Fruit fly (Drosophila melanogaster) whole organism, embryonic: Measurements from ENCODE around the gene Mtpalpha.

Experiments used
- BtbVII ChIP-seq: fragments of 200-800 bp; sonication (Bioruptor generic); optimal IDR thresholded peaks from 3 replicates; lab custom pipeline; 2017; ENCODE audit warnings: missing biosample characterization, mild to moderate bottlenecking, missing genetic modification characterization
- CG12219 ChIP-seq: fragments of 200-800 bp; sonication (Bioruptor generic); optimal IDR thresholded peaks from 3 replicates; lab custom pipeline; 2018; ENCODE audit warnings: missing biosample characterization, mild to moderate bottlenecking, missing genetic modification characterization
- CG15479 ChIP-seq: fragments of 200-800 bp; sonication (Bioruptor generic); optimal IDR thresholded peaks from 3 replicates; lab custom pipeline; 2019; ENCODE audit warnings: missing biosample characterization, mild to moderate bottlenecking, missing genetic modification characterization, moderate library complexity
- CG17829 ChIP-seq: fragments of 200-800 bp; optimal IDR thresholded peaks from 2 replicates; lab custom pipeline; 2019; ENCODE audit warnings: missing biosample characterization, mild to moderate bottlenecking, missing genetic modification characterization, moderate library complexity
- CG4360 ChIP-seq: fragments of 200-800 bp; sonication (Bioruptor generic); IDR thresholded peaks from 2 replicates; pipeline ENCODE4 v1.3.6; 2022; ENCODE audit warnings: missing biosample characterization, missing genetic modification characterization
- CG4424 ChIP-seq: fragments of 200-800 bp; sonication (Bioruptor generic); optimal IDR thresholded peaks from 3 replicates; lab custom pipeline; 2016; ENCODE audit warnings: missing biosample characterization, missing genetic modification characterization
- CG6791 ChIP-seq: fragments of 200-800 bp; sonication (Bioruptor generic); IDR thresholded peaks from 3 replicates; pipeline ENCODE4 v1.3.6; 2022; ENCODE audit warnings: missing biosample characterization, missing genetic modification characterization; ENCODE audit not compliant: partially characterized antibody
- CG8924 ChIP-seq: fragments of 200-800 bp; optimal IDR thresholded peaks from 3 replicates; lab custom pipeline; 2019; ENCODE audit warnings: missing biosample characterization, mild to moderate bottlenecking, missing genetic modification characterization, moderate library complexity
- Dad ChIP-seq: fragments of 200-800 bp; sonication (Bioruptor generic); optimal IDR thresholded peaks from 3 replicates; lab custom pipeline; 2016; ENCODE audit warnings: missing biosample characterization, missing genetic modification characterization
- Deaf1 ChIP-seq: fragments of 200-800 bp; optimal IDR thresholded peaks from 3 replicates; lab custom pipeline; 2019; ENCODE audit warnings: missing biosample characterization, mild to moderate bottlenecking, missing genetic modification characterization, moderate library complexity
- Jarid2 ChIP-seq: fragments of 200-800 bp; sonication (Bioruptor generic); optimal IDR thresholded peaks from 3 replicates; lab custom pipeline; 2017; ENCODE audit warnings: mild to moderate bottlenecking, missing biosample characterization, missing genetic modification reagents, missing genetic modification characterization
- Kr ChIP-seq: fragments of 200-800 bp; sonication (Bioruptor generic); optimal IDR thresholded peaks from 2 replicates; lab custom pipeline; 2017; ENCODE audit warnings: missing biosample characterization, mild to moderate bottlenecking, missing genetic modification characterization
- Nf-YA ChIP-seq: fragments of 200-800 bp; sonication (Bioruptor generic); IDR thresholded peaks from 2 replicates; pipeline ENCODE4 v1.3.6; 2022; ENCODE audit warnings: missing biosample characterization, missing genetic modification characterization
- Nf-YB ChIP-seq: fragments of 200-800 bp; sonication (Bioruptor generic); optimal IDR thresholded peaks from 3 replicates; lab custom pipeline; 2019; ENCODE audit warnings: missing biosample characterization, mild to moderate bottlenecking, missing genetic modification characterization, moderate library complexity
- Nf-YC ChIP-seq: fragments of 200-800 bp; optimal IDR thresholded peaks from 3 replicates; lab custom pipeline; 2019; ENCODE audit warnings: missing biosample characterization, mild to moderate bottlenecking, missing genetic modification characterization, moderate library complexity
- Trl ChIP-seq, 3 experiments: fragments of >200 bp in 2 of 3; fragments of 200-800 bp in 1 of 3; sonication (Bioruptor generic) in 1 of 3; optimal IDR thresholded peaks; 2 replicates in 1 of 3; 3 replicates in 2 of 3; lab custom pipeline; 2016 to 2017; ENCODE audit warnings: missing biosample characterization in 1 of 3, missing genetic modification characterization in 1 of 3
- YL-1 ChIP-seq: fragments of 200-800 bp; sonication (Bioruptor generic); optimal IDR thresholded peaks from 3 replicates; lab custom pipeline; 2017; ENCODE audit warnings: missing biosample characterization, mild to moderate bottlenecking, missing genetic modification characterization
- ac ChIP-seq: fragments of 200-800 bp; sonication (Bioruptor generic); optimal IDR thresholded peaks from 3 replicates; lab custom pipeline; 2017; ENCODE audit warnings: missing biosample characterization, mild to moderate bottlenecking, missing genetic modification characterization
- ap ChIP-seq: fragments of 200-800 bp; sonication (Bioruptor generic); IDR thresholded peaks from 2 replicates; pipeline ENCODE4 v1.3.6; 2022; ENCODE audit warnings: missing biosample characterization, missing genetic modification characterization
- cg ChIP-seq: fragments of 200-800 bp; sonication (Bioruptor generic); optimal IDR thresholded peaks from 3 replicates; lab custom pipeline; 2019; ENCODE audit warnings: missing biosample characterization, mild to moderate bottlenecking, missing genetic modification characterization, moderate library complexity
- chif ChIP-seq, 2 experiments: fragments of 200-800 bp; sonication (Bioruptor generic); optimal IDR thresholded peaks; 3 replicates each; lab custom pipeline; 2016; ENCODE audit warnings: missing biosample characterization in 2 of 2, missing genetic modification characterization in 2 of 2
- ewg ChIP-seq: fragments of 200-800 bp; sonication (Bioruptor generic); optimal IDR thresholded peaks from 3 replicates; lab custom pipeline; 2017; ENCODE audit warnings: mild to moderate bottlenecking, missing biosample characterization, missing genetic modification reagents, missing genetic modification characterization
- fd96Cb ChIP-seq: fragments of 200-800 bp; sonication (Bioruptor generic); optimal IDR thresholded peaks from 2 replicates; lab custom pipeline; 2018; ENCODE audit warnings: missing biosample characterization, mild to moderate bottlenecking, missing genetic modification characterization, moderate library complexity
- ftz-f1 ChIP-seq: fragments of 200-800 bp; sonication (Bioruptor generic); optimal IDR thresholded peaks from 2 replicates; lab custom pipeline; 2016; ENCODE audit warnings: missing biosample characterization, missing genetic modification characterization
- gcm ChIP-seq: fragments of 200-800 bp; sonication (Bioruptor generic); optimal IDR thresholded peaks from 2 replicates; lab custom pipeline; 2019; ENCODE audit warnings: missing biosample characterization, mild to moderate bottlenecking, missing genetic modification characterization, moderate library complexity
- grn ChIP-seq: fragments of 200-800 bp; sonication (Bioruptor generic); optimal IDR thresholded peaks from 3 replicates; lab custom pipeline; 2017; ENCODE audit warnings: missing biosample characterization, missing genetic modification characterization
- insv ChIP-seq, 2 experiments: fragments of 200-800 bp; sonication (Bioruptor generic); optimal IDR thresholded peaks; 3 replicates each; lab custom pipeline; 2016 to 2018; ENCODE audit warnings: missing biosample characterization in 2 of 2, missing genetic modification characterization in 2 of 2
- jing ChIP-seq: fragments of 200-800 bp; sonication (Bioruptor generic); optimal IDR thresholded peaks from 2 replicates; lab custom pipeline; 2018; ENCODE audit warnings: missing biosample characterization, mild to moderate bottlenecking, missing genetic modification characterization
- kni ChIP-seq: fragments of 200-800 bp; sonication (Bioruptor generic); optimal IDR thresholded peaks from 3 replicates; lab custom pipeline; 2017; ENCODE audit warnings: mild to moderate bottlenecking, missing biosample characterization, missing genetic modification reagents, missing genetic modification characterization
- oc ChIP-seq: fragments of 200-800 bp; sonication (Bioruptor generic); optimal IDR thresholded peaks from 2 replicates; lab custom pipeline; 2018; ENCODE audit warnings: missing biosample characterization, mild to moderate bottlenecking, missing genetic modification characterization, moderate library complexity
- pb ChIP-seq: fragments of 200-800 bp; sonication (Bioruptor generic); optimal IDR thresholded peaks from 3 replicates; lab custom pipeline; 2016; ENCODE audit warnings: missing biosample characterization, missing genetic modification characterization
- pros ChIP-seq: fragments of 200-800 bp; sonication (Bioruptor generic); optimal IDR thresholded peaks from 3 replicates; lab custom pipeline; 2019; ENCODE audit warnings: missing biosample characterization, mild to moderate bottlenecking, missing genetic modification characterization, moderate library complexity
- ranshi ChIP-seq: fragments of 200-800 bp; sonication (Bioruptor generic); IDR thresholded peaks from 2 replicates; pipeline ENCODE4 v1.3.6; 2022; ENCODE audit warnings: missing biosample characterization, missing genetic modification characterization
- sens ChIP-seq: fragments of 200-800 bp; sonication (Bioruptor generic); peaks from one replicate; lab custom pipeline; 2016; ENCODE audit warnings: missing biosample characterization, missing genetic modification characterization
- seq ChIP-seq: fragments of 200-800 bp; sonication (Bioruptor generic); IDR thresholded peaks from 2 replicates; pipeline ENCODE4 v1.3.6; 2022; ENCODE audit warnings: missing biosample characterization, missing genetic modification characterization
- sqz ChIP-seq: fragments of 200-800 bp; sonication (Bioruptor generic); optimal IDR thresholded peaks from 3 replicates; lab custom pipeline; 2018; ENCODE audit warnings: missing biosample characterization, mild to moderate bottlenecking, missing genetic modification characterization
- tll ChIP-seq, 2 experiments: fragments of 200-800 bp in 1 of 2; fragments of >200 bp in 1 of 2; sonication (Bioruptor generic) in 1 of 2; optimal IDR thresholded peaks; 2 replicates each; lab custom pipeline; 2017 to 2019; ENCODE audit warnings: missing biosample characterization in 2 of 2, missing genetic modification characterization in 2 of 2, mild to moderate bottlenecking in 1 of 2, moderate library complexity in 1 of 2
- vvl ChIP-seq: fragments of 200-800 bp; sonication (Bioruptor generic); IDR thresholded peaks from 2 replicates; pipeline ENCODE4 v1.3.6; 2022; ENCODE audit warnings: missing biosample characterization, missing genetic modification characterization
- wek ChIP-seq: fragments of 200-800 bp; sonication (Bioruptor generic); optimal IDR thresholded peaks from 3 replicates; lab custom pipeline; 2018; ENCODE audit warnings: missing biosample characterization, mild to moderate bottlenecking, missing genetic modification characterization, moderate library complexity
- zen ChIP-seq: fragments of 200-800 bp; sonication (Bioruptor generic); optimal IDR thresholded peaks from 3 replicates; lab custom pipeline; 2018; ENCODE audit warnings: missing biosample characterization, mild to moderate bottlenecking, missing genetic modification characterization, moderate library complexity

Gene Mtpalpha

DNA sequence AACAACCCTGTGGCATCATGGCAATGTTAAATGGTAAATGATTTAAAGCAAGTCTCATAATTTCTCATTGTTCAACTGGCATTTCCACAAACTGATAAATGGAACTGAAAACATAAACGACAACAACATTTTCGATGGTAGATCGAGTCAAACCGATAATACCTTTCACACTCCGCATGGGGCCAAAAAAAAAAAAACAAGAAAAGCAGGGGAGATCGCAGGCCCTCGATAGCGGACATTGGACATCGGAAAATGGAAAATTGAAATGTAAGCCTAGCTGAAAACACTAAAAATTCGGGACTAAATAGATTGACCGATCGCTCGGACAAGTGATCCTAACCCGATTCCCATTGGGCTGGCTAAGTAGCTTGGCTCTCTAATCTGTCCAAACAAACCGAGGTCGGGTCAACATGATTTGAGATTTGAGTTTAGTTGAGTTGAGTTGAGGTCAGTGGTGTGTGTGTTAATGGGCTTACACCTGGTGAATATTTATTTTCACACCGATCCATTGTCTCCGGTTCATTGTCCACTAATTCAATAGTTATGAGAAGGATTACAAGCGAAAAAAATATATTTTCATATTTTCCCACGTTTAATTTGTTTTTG, 7.6 kb upstream of the Mtpalpha start:
- peak in 1 of 2 experiments; percentile 94 for TF ChIP-seq tll (GFP tag; optimal IDR thresholded peaks at IDR 0.05; lab: Kevin White, UChicago)
- TF ChIP-seq CG8924 (tag; lab: Kevin White, UChicago), result no peak
- peak; percentile 40 for TF ChIP-seq zen (tag; lab: Kevin White, UChicago)
- peak; percentile 61 for TF ChIP-seq sqz (GFP tag; lab: Kevin White, UChicago)
- peak; percentile 70 for TF ChIP-seq CG4360 (GFP tag; lab: Robert Waterston, UW)
- peak; percentile 46 for TF ChIP-seq oc (tag; lab: Kevin White, UChicago)
- no peak for TF ChIP-seq CG12219 (GFP tag; lab: Kevin White, UChicago)
- peak; percentile 17 for TF ChIP-seq ac (GFP tag; lab: Kevin White, UChicago)
- peak in 1 of 2 experiments; percentile 71 for TF ChIP-seq insv (GFP tag; optimal IDR thresholded peaks at IDR 0.05; lab: Kevin White, UChicago)
- TF ChIP-seq grn (GFP tag; lab: Kevin White, UChicago), result peak; percentile 95
- no peak for TF ChIP-seq fd96Cb (tag; lab: Kevin White, UChicago)
- TF ChIP-seq CG15479 (GFP tag; lab: Kevin White, UChicago), result peak; percentile 5

DNA sequence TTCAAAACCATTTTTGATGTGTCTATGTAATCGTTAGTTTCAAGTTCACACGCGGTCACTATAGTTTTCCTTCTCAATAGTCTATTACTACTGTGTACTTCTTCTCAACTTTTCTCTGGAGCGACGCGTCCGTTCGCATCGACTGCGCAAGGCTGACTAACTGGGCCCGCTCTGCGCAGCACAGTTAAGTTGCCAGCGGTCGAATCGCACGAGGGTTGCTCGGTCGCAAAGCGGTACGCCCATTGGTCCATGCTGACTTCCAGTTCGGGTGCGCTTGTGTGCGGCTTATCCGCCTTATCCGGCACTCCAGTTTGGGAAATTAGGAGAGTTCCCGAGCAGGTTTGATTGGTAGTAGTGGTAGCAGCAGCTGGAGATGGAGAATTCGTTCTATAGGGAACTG, 5.0 kb upstream of the Mtpalpha start, which contains the start of gene gcm:
TSS of gene gcm (minus strand) at position 164 of the 400 bp plus-strand sequence.
- peak; percentile 54 for TF ChIP-seq oc (tag; lab: Kevin White, UChicago)
- TF ChIP-seq gcm, result peak; percentile 83
- peak; percentile 90 for TF ChIP-seq CG17829 (tag; lab: Kevin White, UChicago)
- peak; percentile 98 for TF ChIP-seq Nf-YB (GFP tag; lab: Kevin White, UChicago)
- TF ChIP-seq pros (GFP tag; lab: Kevin White, UChicago), result peak; percentile 0
- TF ChIP-seq chif (GFP tag; optimal IDR thresholded peaks at IDR 0.05; lab: Kevin White, UChicago), result peak in 1 of 2 experiments; percentile 9
- TF ChIP-seq Nf-YC (tag; lab: Kevin White, UChicago), result peak; percentile 98
- TF ChIP-seq vvl, result no peak
- TF ChIP-seq Kr (GFP tag; lab: Kevin White, UChicago), result no peak
- TF ChIP-seq wek, result no peak
- peak; percentile 28 for TF ChIP-seq kni (GFP tag; lab: Kevin White, UChicago)
- peak; percentile 78 for TF ChIP-seq cg (GFP tag; lab: Kevin White, UChicago)
- TF ChIP-seq BtbVII, result no peak
- peak; percentile 5 to 25 for TF ChIP-seq Trl (optimal IDR thresholded peaks at IDR 0.05; lab: Kevin White, UChicago)
- TF ChIP-seq Trl (GFP tag; optimal IDR thresholded peaks at IDR 0.05; lab: Kevin White, UChicago), result no peak
- no peak for TF ChIP-seq ap (GFP tag; lab: Robert Waterston, UW)
- TF ChIP-seq seq (GFP tag; lab: Robert Waterston, UW), result peak; percentile 23; the same call in 1 of the 2 replicates
- TF ChIP-seq sens (GFP tag; lab: Kevin White, UChicago), result peak; percentile 48
- peak; percentile 47 for TF ChIP-seq CG15479 (GFP tag; lab: Kevin White, UChicago)
- no peak for TF ChIP-seq CG4424
- TF ChIP-seq ewg (GFP tag; lab: Kevin White, UChicago), result peak; percentile 81
- peak; percentile 95 for TF ChIP-seq Jarid2 (GFP tag; lab: Kevin White, UChicago)
- TF ChIP-seq pb (GFP tag; lab: Kevin White, UChicago), result no peak
- TF ChIP-seq YL-1 (GFP tag; lab: Kevin White, UChicago), result no peak
- no peak for TF ChIP-seq Dad (GFP tag; lab: Kevin White, UChicago)
- peak in 1 of 2 experiments; percentile 55 for TF ChIP-seq insv (GFP tag; optimal IDR thresholded peaks at IDR 0.05; lab: Kevin White, UChicago)
- no peak for TF ChIP-seq ftz-f1 (GFP tag; lab: Kevin White, UChicago)
- TF ChIP-seq jing (GFP tag; lab: Kevin White, UChicago), result peak; percentile 62
- TF ChIP-seq Nf-YA (GFP tag; lab: Robert Waterston, UW), result peak; percentile 58; the same call in 1 of the 2 replicates
- TF ChIP-seq Deaf1, result peak; percentile 88
- TF ChIP-seq ranshi (GFP tag; lab: Robert Waterston, UW), result no peak
- 0 out of 3 replicates have a peak, but pooled peaks have one; percentile 15 for TF ChIP-seq CG6791 (GFP tag; lab: Robert Waterston, UW)
